Worm (Caenorhabditis elegans): ENCODE data around the gene fust-1.
A peak's percentile ranks its signal among the peaks of the same experiment; 100 is the strongest.

Gene fust-1

ce11 chrII:7200051-7200599 lies 47.7 kb downstream of the fust-1 start, which contains the start of gene pcrg-1:
Gene pcrg-1, plus strand, starts transcription at chrII:7200549.
- TF ChIP-seq daf-12 (tag; optimal IDR thresholded peaks at IDR 0.05) (no peak), nhr-28 (tag; optimal IDR thresholded peaks at IDR 0.05) (no peak), ceh-28 (tag; optimal IDR thresholded peaks at IDR 0.05) (no peak), lin-39 (tag; optimal IDR thresholded peaks at IDR 0.05) (peak; percentile 66), fkh-2 (tag; optimal IDR thresholded peaks at IDR 0.05) (no peak), egl-27 (tag; optimal IDR thresholded peaks at IDR 0.05) (no peak), elt-3 (tag; optimal IDR thresholded peaks at IDR 0.05) (peak in 1 of 3 experiments; percentile 42), ztf-11 (tag; optimal IDR thresholded peaks at IDR 0.05) (no peak), nhr-67 (tag; optimal IDR thresholded peaks at IDR 0.05) (no peak), fkh-10 (GFP tag; optimal IDR thresholded peaks at IDR 0.05) (no peak), snpc-4 (tag; optimal IDR thresholded peaks at IDR 0.05) (peak; percentile 99), nhr-23 (tag; optimal IDR thresholded peaks at IDR 0.05) (peak; percentile 34), sea-2 (GFP tag; optimal IDR thresholded peaks at IDR 0.05) (peak; percentile 24), pha-4 (tag; optimal IDR thresholded peaks at IDR 0.05) (peak; percentile 46), ZK546.5 (tag; optimal IDR thresholded peaks at IDR 0.05) (no peak), egl-5 (tag; optimal IDR thresholded peaks at IDR 0.05) (no peak), unc-39 (tag; optimal IDR thresholded peaks at IDR 0.05) (no peak), nhr-77 (tag; optimal IDR thresholded peaks at IDR 0.05) (no peak), skn-1 (tag; optimal IDR thresholded peaks at IDR 0.05) (no peak), elt-2 (tag; optimal IDR thresholded peaks at IDR 0.05) (peak; percentile 41), eor-1 (tag; optimal IDR thresholded peaks at IDR 0.05) (no peak), ztf-4 (tag; optimal IDR thresholded peaks at IDR 0.05) (no peak), ama-1 (optimal IDR thresholded peaks at IDR 0.05) (no peak), zag-1 (tag; optimal IDR thresholded peaks at IDR 0.05) (no peak), nhr-43 (tag; optimal IDR thresholded peaks at IDR 0.05; ENCODE audit: poor library complexity, severe bottlenecking) (peak; percentile 78), nhr-76 (tag; optimal IDR thresholded peaks at IDR 0.05) (no peak), ceh-82 (tag; optimal IDR thresholded peaks at IDR 0.05) (peak; percentile 33), mdl-1 (tag; optimal IDR thresholded peaks at IDR 0.05) (no peak), tbx-2 (tag; optimal IDR thresholded peaks at IDR 0.05) (peak; percentile 78), aly-2 (tag; optimal IDR thresholded peaks at IDR 0.05) (no peak), nhr-25 (tag; optimal IDR thresholded peaks at IDR 0.05) (peak; percentile 83), pqm-1 (tag; optimal IDR thresholded peaks at IDR 0.05) (no peak), ceh-9 (tag; optimal IDR thresholded peaks at IDR 0.05) (no peak), hmg-11 (tag; optimal IDR thresholded peaks at IDR 0.05) (no peak), fos-1 (tag; optimal IDR thresholded peaks at IDR 0.05) (no peak), nfya-1 (tag; optimal IDR thresholded peaks at IDR 0.05; ENCODE audit: insufficient read depth) (peak; percentile 67), R02D3.7 (tag; optimal IDR thresholded peaks at IDR 0.05) (peak; percentile 56), unc-62 (GFP tag; optimal IDR thresholded peaks at IDR 0.05) (no peak), jun-1 (tag; optimal IDR thresholded peaks at IDR 0.05) (no peak), mml-1 (tag; optimal IDR thresholded peaks at IDR 0.05) (no peak), ceh-16 (tag; optimal IDR thresholded peaks at IDR 0.05) (no peak), lsy-12 (tag; optimal IDR thresholded peaks at IDR 0.05) (peak; percentile 76)

ce11 chrII:7203110-7203509 lies 50.7 kb downstream of the fust-1 start, which contains the start of gene srd-56:
Gene srd-56, minus strand, starts transcription at chrII:7203210.
- TF ChIP-seq lsy-12 (tag; optimal IDR thresholded peaks at IDR 0.05) (no peak), sea-2 (GFP tag; optimal IDR thresholded peaks at IDR 0.05) (no peak), nhr-77 (tag; optimal IDR thresholded peaks at IDR 0.05) (no peak), mml-1 (tag; optimal IDR thresholded peaks at IDR 0.05) (no peak), nhr-237 (tag; optimal IDR thresholded peaks at IDR 0.05) (no peak), aly-2 (tag; optimal IDR thresholded peaks at IDR 0.05) (no peak), jun-1 (tag; optimal IDR thresholded peaks at IDR 0.05) (no peak), nhr-76 (tag; optimal IDR thresholded peaks at IDR 0.05) (no peak), elt-1 (tag; optimal IDR thresholded peaks at IDR 0.05) (no peak), fos-1 (tag; optimal IDR thresholded peaks at IDR 0.05) (no peak), lin-15B (tag; optimal IDR thresholded peaks at IDR 0.05) (no peak), elt-3 (tag; optimal IDR thresholded peaks at IDR 0.05) (no peak), ztf-4 (tag; optimal IDR thresholded peaks at IDR 0.05) (no peak), nhr-25 (tag; optimal IDR thresholded peaks at IDR 0.05) (no peak), ceh-28 (tag; optimal IDR thresholded peaks at IDR 0.05) (no peak), zag-1 (tag; optimal IDR thresholded peaks at IDR 0.05) (no peak)
